Worm (Caenorhabditis elegans) whole organism, L2 larva: ENCODE measurements around the gene hpo-34.

Source experiments
- dmd-4 ChIP-seq: sonication (generic microtip); optimal IDR thresholded peaks from 2 replicates; lab custom pipeline; 2017; ENCODE audit warnings: missing biosample characterization, missing genetic modification characterization
- fos-1 ChIP-seq: fragments of 150-350 bp; optimal IDR thresholded peaks from 2 replicates; lab custom pipeline; 2014; ENCODE audit warnings: missing biosample characterization, missing genetic modification characterization
- nhr-11 ChIP-seq: fragments of 150-350 bp; optimal IDR thresholded peaks from 2 replicates; lab custom pipeline; 2014; ENCODE audit warnings: missing biosample characterization, missing genetic modification characterization
- nhr-237 ChIP-seq: fragments of 150-350 bp; optimal IDR thresholded peaks from 2 replicates; lab custom pipeline; 2014; ENCODE audit warnings: missing biosample characterization, missing genetic modification characterization
- snpc-4 ChIP-seq: fragments of 150-350 bp; optimal IDR thresholded peaks from 2 replicates; lab custom pipeline; 2014; ENCODE audit warnings: missing biosample characterization, missing genetic modification characterization
- unc-62 ChIP-seq: fragments of 150-350 bp; optimal IDR thresholded peaks from 2 replicates; lab custom pipeline; 2014; ENCODE audit warnings: missing biosample characterization, missing genetic modification reagents, missing genetic modification characterization

- no peak for TF ChIP-seq fos-1 (tag; lab: Kevin White, UChicago)
- TF ChIP-seq snpc-4 (tag; lab: Kevin White, UChicago): no peak
- TF ChIP-seq nhr-11 (tag; lab: Kevin White, UChicago): no peak
- TF ChIP-seq nhr-237 (tag; lab: Kevin White, UChicago): no peak
- no peak for TF ChIP-seq dmd-4 (tag; lab: Kevin White, UChicago)
- no peak for TF ChIP-seq unc-62
These were observed 16.9 kb downstream of the hpo-34 start, which contains the start of gene F29G6.1 for ce11 chrX:11501967-11502366.
